Fruit fly (Drosophila melanogaster) whole organism, embryonic: ENCODE results near the gene CG7069.

Source experiments
- Ada2b ChIP-seq: fragments of 200-800 bp; sonication (Bioruptor generic); IDR thresholded peaks from 2 replicates; pipeline ENCODE4 v1.3.6; 2022; ENCODE audit warnings: missing biosample characterization, missing genetic modification characterization
- Bgb ChIP-seq: fragments of 200-800 bp; sonication (Bioruptor generic); IDR thresholded peaks from 2 replicates; pipeline ENCODE4 v1.3.6; 2022; ENCODE audit warnings: missing biosample characterization, missing genetic modification characterization; ENCODE audit not compliant: partially characterized antibody
- CG10979 ChIP-seq: fragments of 200-800 bp; sonication (Bioruptor generic); optimal IDR thresholded peaks from 2 replicates; lab custom pipeline; 2018; ENCODE audit warnings: missing biosample characterization, mild to moderate bottlenecking, missing genetic modification characterization, moderate library complexity
- CG15514 ChIP-seq: fragments of 200-800 bp; sonication (Bioruptor generic); optimal IDR thresholded peaks from 3 replicates; lab custom pipeline; 2017; ENCODE audit warnings: missing biosample characterization, missing genetic modification characterization, mild to moderate bottlenecking, moderate library complexity, missing genetic modification reagents
- CG2129 ChIP-seq: fragments of 200-800 bp; sonication (Bioruptor generic); IDR thresholded peaks from 2 replicates; pipeline ENCODE4 v1.3.6; 2022; ENCODE audit warnings: missing biosample characterization, missing genetic modification characterization; ENCODE audit not compliant: partially characterized antibody
- CG30431 ChIP-seq: fragments of 200-800 bp; sonication (Bioruptor generic); optimal IDR thresholded peaks from 2 replicates; lab custom pipeline; 2017; ENCODE audit warnings: missing biosample characterization, missing genetic modification characterization
- CG31365 ChIP-seq: fragments of 200-800 bp; sonication (Bioruptor generic); optimal IDR thresholded peaks from 2 replicates; lab custom pipeline; 2018; ENCODE audit warnings: missing biosample characterization, mild to moderate bottlenecking, missing genetic modification characterization
- CG3407 ChIP-seq: fragments of 200-800 bp; sonication (Bioruptor generic); optimal IDR thresholded peaks from 2 replicates; lab custom pipeline; 2018; ENCODE audit warnings: missing biosample characterization, mild to moderate bottlenecking, missing genetic modification characterization
- CG34422 ChIP-seq: fragments of 200-800 bp; sonication (Bioruptor generic); IDR thresholded peaks from 3 replicates; pipeline ENCODE4 v1.3.6; 2022; ENCODE audit warnings: missing biosample characterization, missing genetic modification characterization
- CG4820 ChIP-seq: fragments of 200-800 bp; sonication (Bioruptor generic); optimal IDR thresholded peaks from 3 replicates; lab custom pipeline; 2016; ENCODE audit warnings: missing biosample characterization, missing genetic modification characterization
- CG5180 ChIP-seq: fragments of 200-800 bp; sonication (Bioruptor generic); optimal IDR thresholded peaks from 3 replicates; lab custom pipeline; 2017; ENCODE audit warnings: missing biosample characterization, missing genetic modification characterization, mild to moderate bottlenecking, moderate library complexity, missing genetic modification reagents
- CG7839 ChIP-seq: fragments of 200-800 bp; sonication (Bioruptor generic); optimal IDR thresholded peaks from 3 replicates; lab custom pipeline; 2018; ENCODE audit warnings: missing biosample characterization, mild to moderate bottlenecking, missing genetic modification characterization, moderate library complexity
- CG7963 ChIP-seq: fragments of 200-800 bp; sonication (Bioruptor generic); IDR thresholded peaks from 3 replicates; pipeline ENCODE4 v1.3.6; 2022; ENCODE audit warnings: missing biosample characterization, missing genetic modification characterization; ENCODE audit not compliant: partially characterized antibody
- CG8089 ChIP-seq: fragments of 200-800 bp; sonication (Bioruptor generic); optimal IDR thresholded peaks from 3 replicates; lab custom pipeline; 2016; ENCODE audit warnings: missing biosample characterization, missing genetic modification characterization
- CG8281 ChIP-seq: fragments of 200-800 bp; sonication (Bioruptor generic); optimal IDR thresholded peaks from 2 replicates; lab custom pipeline; 2018; ENCODE audit warnings: missing biosample characterization, mild to moderate bottlenecking, missing genetic modification characterization, moderate library complexity
- CG8388 ChIP-seq: fragments of 200-800 bp; sonication (Bioruptor generic); optimal IDR thresholded peaks from 2 replicates; lab custom pipeline; 2019; ENCODE audit warnings: missing biosample characterization, mild to moderate bottlenecking, missing genetic modification characterization, moderate library complexity
- CG9609 ChIP-seq: fragments of 200-800 bp; sonication (Bioruptor generic); optimal IDR thresholded peaks from 3 replicates; lab custom pipeline; 2016; ENCODE audit warnings: missing biosample characterization, missing genetic modification characterization
- CG9932 ChIP-seq: fragments of 200-800 bp; sonication (Bioruptor generic); IDR thresholded peaks from 2 replicates; pipeline ENCODE4 v1.3.6; 2022; ENCODE audit warnings: missing biosample characterization, missing genetic modification characterization
- Chrac-16 ChIP-seq: fragments of 200-800 bp; sonication (Bioruptor generic); optimal IDR thresholded peaks from 3 replicates; lab custom pipeline; 2016; ENCODE audit warnings: missing biosample characterization, missing genetic modification characterization
- Dfd ChIP-seq, 2 experiments: fragments of >200 bp; optimal IDR thresholded peaks; 2 replicates each; lab custom pipeline; 2017; ENCODE audit warnings: missing biosample characterization in 2 of 2, missing genetic modification characterization in 2 of 2
- Doc3 ChIP-seq: fragments of 200-800 bp; sonication (Bioruptor generic); IDR thresholded peaks from 3 replicates; pipeline ENCODE4 v1.3.6; 2022; ENCODE audit warnings: missing biosample characterization, missing genetic modification characterization; ENCODE audit not compliant: partially characterized antibody
- Fer2 ChIP-seq: fragments of 200-800 bp; sonication (Bioruptor generic); optimal IDR thresholded peaks from 2 replicates; lab custom pipeline; 2018; ENCODE audit warnings: missing biosample characterization, mild to moderate bottlenecking, missing genetic modification characterization, moderate library complexity
- H15 ChIP-seq: fragments of 200-800 bp; sonication (Bioruptor generic); IDR thresholded peaks from 3 replicates; pipeline ENCODE4 v1.3.6; 2022; ENCODE audit warnings: missing biosample characterization, missing genetic modification characterization
- Hr78 ChIP-seq, 2 experiments: fragments of 200-800 bp in 1 of 2; fragments of >200 bp in 1 of 2; sonication (Bioruptor generic) in 1 of 2; optimal IDR thresholded peaks; 2 replicates each; lab custom pipeline; 2017 to 2019; ENCODE audit warnings: missing biosample characterization in 2 of 2, missing genetic modification characterization in 2 of 2, mild to moderate bottlenecking in 1 of 2, moderate library complexity in 1 of 2
- Jarid2 ChIP-seq: fragments of 200-800 bp; sonication (Bioruptor generic); optimal IDR thresholded peaks from 3 replicates; lab custom pipeline; 2017; ENCODE audit warnings: mild to moderate bottlenecking, missing biosample characterization, missing genetic modification reagents, missing genetic modification characterization
- PHDP ChIP-seq: fragments of 200-800 bp; sonication (Bioruptor generic); optimal IDR thresholded peaks from 3 replicates; lab custom pipeline; 2018; ENCODE audit warnings: missing biosample characterization, mild to moderate bottlenecking, missing genetic modification characterization, moderate library complexity
- Ptx1 ChIP-seq: fragments of 200-800 bp; sonication (Bioruptor generic); IDR thresholded peaks from 2 replicates; pipeline ENCODE4 v1.3.6; 2022; ENCODE audit warnings: missing biosample characterization, missing genetic modification characterization
- Side ChIP-seq: fragments of 200-800 bp; sonication (Bioruptor generic); optimal IDR thresholded peaks from 2 replicates; lab custom pipeline; 2016; ENCODE audit warnings: missing biosample characterization, missing genetic modification characterization
- TFAM ChIP-seq: fragments of 200-800 bp; sonication (Bioruptor generic); optimal IDR thresholded peaks from 2 replicates; lab custom pipeline; 2017; ENCODE audit warnings: missing biosample characterization, missing genetic modification characterization, inconsistent platforms
- btn ChIP-seq: fragments of 200-800 bp; sonication (Bioruptor generic); optimal IDR thresholded peaks from 2 replicates; lab custom pipeline; 2016; ENCODE audit warnings: missing biosample characterization, missing genetic modification characterization
- crc ChIP-seq: fragments of 200-800 bp; sonication (Bioruptor generic); optimal IDR thresholded peaks from 2 replicates; lab custom pipeline; 2016; ENCODE audit warnings: missing biosample characterization, missing genetic modification characterization
- dmrt99B ChIP-seq: fragments of 200-800 bp; sonication (Bioruptor generic); optimal IDR thresholded peaks from 2 replicates; lab custom pipeline; 2018; ENCODE audit warnings: missing biosample characterization, mild to moderate bottlenecking, missing genetic modification characterization, moderate library complexity
- dysf ChIP-seq: fragments of 200-800 bp; sonication (Bioruptor generic); IDR thresholded peaks from 3 replicates; pipeline ENCODE4 v1.3.6; 2022; ENCODE audit warnings: missing biosample characterization, missing genetic modification characterization
- en ChIP-seq: fragments of 200-800 bp; sonication (Bioruptor generic); optimal IDR thresholded peaks from 2 replicates; lab custom pipeline; 2016; ENCODE audit warnings: missing biosample characterization, missing genetic modification characterization
- ewg ChIP-seq: fragments of 200-800 bp; sonication (Bioruptor generic); optimal IDR thresholded peaks from 3 replicates; lab custom pipeline; 2017; ENCODE audit warnings: mild to moderate bottlenecking, missing biosample characterization, missing genetic modification reagents, missing genetic modification characterization
- grn ChIP-seq: fragments of 200-800 bp; sonication (Bioruptor generic); optimal IDR thresholded peaks from 3 replicates; lab custom pipeline; 2017; ENCODE audit warnings: missing biosample characterization, missing genetic modification characterization
- h ChIP-seq: fragments of >200 bp; optimal IDR thresholded peaks from 2 replicates; lab custom pipeline; 2017
- jing ChIP-seq: fragments of 200-800 bp; sonication (Bioruptor generic); optimal IDR thresholded peaks from 2 replicates; lab custom pipeline; 2018; ENCODE audit warnings: missing biosample characterization, mild to moderate bottlenecking, missing genetic modification characterization
- lmd ChIP-seq: fragments of 200-800 bp; sonication (Bioruptor generic); IDR thresholded peaks from 2 replicates; pipeline ENCODE4 v1.3.6; 2022; ENCODE audit warnings: missing biosample characterization, missing genetic modification characterization
- maf-S ChIP-seq: fragments of 200-800 bp; sonication (Bioruptor generic); optimal IDR thresholded peaks from 2 replicates; lab custom pipeline; 2016; ENCODE audit warnings: missing biosample characterization, missing genetic modification characterization
- nerfin-2 ChIP-seq: fragments of 200-800 bp; sonication (Bioruptor generic); IDR thresholded peaks from 2 replicates; pipeline ENCODE4 v1.3.6; 2022; ENCODE audit warnings: missing biosample characterization, missing genetic modification characterization; ENCODE audit not compliant: partially characterized antibody
- p53 ChIP-seq: fragments of 200-800 bp; sonication (Bioruptor generic); optimal IDR thresholded peaks from 2 replicates; lab custom pipeline; 2016; ENCODE audit warnings: missing biosample characterization, missing genetic modification characterization
- pzg ChIP-seq: fragments of 200-800 bp; sonication (Bioruptor generic); optimal IDR thresholded peaks from 3 replicates; lab custom pipeline; 2018; ENCODE audit warnings: missing biosample characterization, mild to moderate bottlenecking, missing genetic modification characterization, moderate library complexity
- seq ChIP-seq: fragments of 200-800 bp; sonication (Bioruptor generic); IDR thresholded peaks from 2 replicates; pipeline ENCODE4 v1.3.6; 2022; ENCODE audit warnings: missing biosample characterization, missing genetic modification characterization
- slou ChIP-seq: fragments of 200-800 bp; sonication (Bioruptor generic); optimal IDR thresholded peaks from 3 replicates; lab custom pipeline; 2016; ENCODE audit warnings: missing biosample characterization, missing genetic modification characterization
- toy ChIP-seq: fragments of 200-800 bp; sonication (Bioruptor generic); IDR thresholded peaks from 2 replicates; pipeline ENCODE4 v1.3.6; 2022; ENCODE audit warnings: missing biosample characterization, missing genetic modification characterization
- tx ChIP-seq: fragments of 200-800 bp; sonication (Bioruptor generic); optimal IDR thresholded peaks from 2 replicates; lab custom pipeline; 2016; ENCODE audit warnings: missing biosample characterization, missing genetic modification characterization
- usp ChIP-seq: fragments of >200 bp; optimal IDR thresholded peaks from 2 replicates; lab custom pipeline; 2017; ENCODE audit warnings: missing biosample characterization, missing genetic modification characterization
- wdn ChIP-seq: fragments of 200-800 bp; sonication (Bioruptor generic); IDR thresholded peaks from 2 replicates; pipeline ENCODE4 v1.3.6; 2022; ENCODE audit warnings: missing biosample characterization, missing genetic modification characterization
- wek ChIP-seq: fragments of 200-800 bp; sonication (Bioruptor generic); optimal IDR thresholded peaks from 3 replicates; lab custom pipeline; 2018; ENCODE audit warnings: missing biosample characterization, mild to moderate bottlenecking, missing genetic modification characterization, moderate library complexity
- wor ChIP-seq: fragments of 200-800 bp; sonication (Bioruptor generic); IDR thresholded peaks from 2 replicates; pipeline ENCODE4 v1.3.6; 2022; ENCODE audit warnings: missing biosample characterization, missing genetic modification characterization

CG7069 gene

DNA sequence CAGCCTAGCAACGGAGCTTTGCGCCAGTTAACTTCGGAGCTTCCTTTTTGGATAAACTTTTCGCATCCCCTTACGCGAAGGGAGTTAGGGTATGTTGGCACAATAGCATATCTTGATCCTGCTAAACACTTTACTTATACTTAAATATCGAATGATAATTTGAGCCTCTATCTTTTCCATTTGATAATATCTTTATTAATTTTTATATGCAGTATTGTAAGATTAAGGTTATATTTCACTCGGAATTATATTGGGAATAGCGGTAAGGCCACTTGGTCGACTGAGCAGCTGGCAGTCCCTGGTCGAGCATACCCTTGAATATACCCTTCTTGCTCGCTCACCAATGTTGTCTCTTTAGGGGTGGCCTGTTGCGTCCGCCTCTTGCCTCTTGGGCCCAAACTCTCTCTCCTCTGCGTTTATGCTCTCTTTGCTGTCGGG is 3.8 kb upstream of the CG7069 start (continued):
- TF ChIP-seq CG7839 (tag; lab: Kevin White, UChicago): peak; percentile 80
- no peak for TF ChIP-seq TFAM (GFP tag; lab: Kevin White, UChicago)
- TF ChIP-seq ewg (GFP tag; lab: Kevin White, UChicago): no peak
- TF ChIP-seq Fer2 (tag; lab: Kevin White, UChicago): peak; percentile 45
- TF ChIP-seq CG5180 (GFP tag; lab: Kevin White, UChicago): peak; percentile 25
- no peak for TF ChIP-seq CG7963 (GFP tag; lab: Robert Waterston, UW)
- TF ChIP-seq H15 (GFP tag; lab: Robert Waterston, UW): peak; percentile 29; the same call in 1 of the 3 replicates
- no peak for TF ChIP-seq Doc3 (GFP tag; lab: Robert Waterston, UW)
- no peak for TF ChIP-seq CG9609 (GFP tag; lab: Kevin White, UChicago)
- TF ChIP-seq tx (GFP tag; lab: Kevin White, UChicago): no peak
- TF ChIP-seq wor: peak; percentile 51
- no peak for TF ChIP-seq CG8281 (tag; lab: Kevin White, UChicago)
- no peak for TF ChIP-seq CG8089 (GFP tag; lab: Kevin White, UChicago)
- TF ChIP-seq CG10979: peak; percentile 34
- no peak for TF ChIP-seq Side (GFP tag; lab: Kevin White, UChicago)
- peak; percentile 14 for TF ChIP-seq Chrac-16
- TF ChIP-seq Dfd (GFP tag; optimal IDR thresholded peaks at IDR 0.05; lab: Kevin White, UChicago): no peak
- no peak for TF ChIP-seq h (lab: Kevin White, UChicago)
- peak; percentile 25 for TF ChIP-seq jing (GFP tag; lab: Kevin White, UChicago)
- TF ChIP-seq slou (GFP tag; lab: Kevin White, UChicago): peak; percentile 45
- peak; percentile 84 for TF ChIP-seq seq (GFP tag; lab: Robert Waterston, UW)
- TF ChIP-seq CG2129 (GFP tag; lab: Robert Waterston, UW): no peak
- peak; percentile 82 for TF ChIP-seq dmrt99B
- peak; percentile 46 for TF ChIP-seq crc (GFP tag; lab: Kevin White, UChicago)
- no peak for TF ChIP-seq Bgb (GFP tag; lab: Robert Waterston, UW)
- TF ChIP-seq Ada2b (GFP tag; lab: Robert Waterston, UW): peak; percentile 84
- TF ChIP-seq pzg: no peak
- 0 out of 2 replicates have a peak, but pooled peaks have one; percentile 51 for TF ChIP-seq toy (GFP tag; lab: Robert Waterston, UW)
- no peak for TF ChIP-seq nerfin-2 (GFP tag; lab: Robert Waterston, UW)
- TF ChIP-seq Hr78 (GFP tag; optimal IDR thresholded peaks at IDR 0.05; lab: Kevin White, UChicago): no peak
- TF ChIP-seq wdn (GFP tag; lab: Robert Waterston, UW): peak; percentile 72
- no peak for TF ChIP-seq maf-S (GFP tag; lab: Kevin White, UChicago)
- TF ChIP-seq grn: no peak
- TF ChIP-seq wek (GFP tag; lab: Kevin White, UChicago): no peak
- peak; percentile 68 for TF ChIP-seq CG34422 (GFP tag; lab: Robert Waterston, UW)
- peak; percentile 82 for TF ChIP-seq dysf (GFP tag; lab: Robert Waterston, UW)
- no peak for TF ChIP-seq p53 (GFP tag; lab: Kevin White, UChicago)
- TF ChIP-seq Jarid2 (GFP tag; lab: Kevin White, UChicago): peak; percentile 37
- TF ChIP-seq CG9932: peak; percentile 82
- no peak for TF ChIP-seq CG31365 (tag; lab: Kevin White, UChicago)
- TF ChIP-seq en: no peak
- TF ChIP-seq Ptx1 (GFP tag; lab: Robert Waterston, UW): peak; percentile 82
- peak; percentile 78 for TF ChIP-seq lmd (GFP tag; lab: Robert Waterston, UW)
- TF ChIP-seq PHDP: peak; percentile 59
- TF ChIP-seq CG8388 (GFP tag; lab: Kevin White, UChicago): no peak
- TF ChIP-seq btn: no peak
- TF ChIP-seq usp (GFP tag; lab: Kevin White, UChicago): no peak
- peak; percentile 48 for TF ChIP-seq CG15514 (GFP tag; lab: Kevin White, UChicago)
- TF ChIP-seq CG3407 (GFP tag; lab: Kevin White, UChicago): peak; percentile 39
- no peak for TF ChIP-seq CG30431 (GFP tag; lab: Kevin White, UChicago)
- TF ChIP-seq CG4820: no peak
